Worm (Caenorhabditis elegans) whole organism, late embryonic: ENCODE measurements around the gene R144.11.

Experiments
- K09A11.1 ChIP-seq: sonication (generic microtip); optimal IDR thresholded peaks from 2 replicates; lab custom pipeline; 2017; ENCODE audit warnings: antibody characterized with exemption, mild to moderate bottlenecking, missing genetic modification characterization, missing compliant biosample characterization; ENCODE audit not compliant: insufficient read depth
- ahr-1 ChIP-seq: sonication (generic microtip); optimal IDR thresholded peaks from 2 replicates; lab custom pipeline; 2016; ENCODE audit warnings: missing genetic modification characterization, missing compliant biosample characterization
- ama-1 ChIP-seq: fragments of 150-350 bp; optimal IDR thresholded peaks from 2 replicates; lab custom pipeline; 2014
- ceh-14 ChIP-seq: sonication (generic microtip); optimal IDR thresholded peaks from 2 replicates; lab custom pipeline; 2016; ENCODE audit warnings: missing genotype, missing genetic modification characterization, missing compliant biosample characterization
- ceh-2 ChIP-seq: sonication (generic microtip); optimal IDR thresholded peaks from 2 replicates; lab custom pipeline; 2016; ENCODE audit warnings: missing genotype, missing genetic modification characterization, missing compliant biosample characterization
- ceh-24 ChIP-seq: sonication (generic microtip); optimal IDR thresholded peaks from 2 replicates; lab custom pipeline; 2016; ENCODE audit warnings: mild to moderate bottlenecking, missing genetic modification characterization, missing compliant biosample characterization
- ceh-30 ChIP-seq: fragments of 150-350 bp; optimal IDR thresholded peaks from 2 replicates; lab custom pipeline; 2014; ENCODE audit warnings: missing biosample characterization, missing genetic modification characterization
- ceh-9 ChIP-seq: sonication (generic microtip); optimal IDR thresholded peaks from 2 replicates; lab custom pipeline; 2016; ENCODE audit warnings: mild to moderate bottlenecking, missing genetic modification characterization, inconsistent platforms, missing compliant biosample characterization
- che-1 ChIP-seq: sonication (generic microtip); optimal IDR thresholded peaks from 2 replicates; lab custom pipeline; 2016; ENCODE audit warnings: mild to moderate bottlenecking, missing genetic modification characterization, missing compliant biosample characterization
- dmd-4 ChIP-seq: sonication (generic microtip); optimal IDR thresholded peaks from 2 replicates; lab custom pipeline; 2016; ENCODE audit warnings: borderline replicate concordance, missing genetic modification characterization, missing compliant biosample characterization
- dve-1 ChIP-seq: sonication (generic microtip); optimal IDR thresholded peaks from 2 replicates; lab custom pipeline; 2017; ENCODE audit warnings: antibody characterized with exemption, mild to moderate bottlenecking, missing genetic modification characterization, missing compliant biosample characterization
- elt-2 ChIP-seq: sonication (generic microtip); optimal IDR thresholded peaks from 2 replicates; lab custom pipeline; 2016; ENCODE audit warnings: missing genetic modification reagents, missing genetic modification characterization, missing compliant biosample characterization
- ets-4 ChIP-seq: sonication (generic microtip); optimal IDR thresholded peaks from 2 replicates; lab custom pipeline; 2016; ENCODE audit warnings: missing genetic modification characterization, missing compliant biosample characterization
- fkh-10 ChIP-seq: fragments of 150-350 bp; optimal IDR thresholded peaks from 2 replicates; lab custom pipeline; 2014; ENCODE audit warnings: missing biosample characterization, missing genetic modification reagents, missing genetic modification characterization
- hlh-15 ChIP-seq: sonication (generic microtip); optimal IDR thresholded peaks from 2 replicates; lab custom pipeline; 2016; ENCODE audit warnings: missing genetic modification characterization, missing compliant biosample characterization
- lin-11 ChIP-seq: fragments of 200-800 bp; sonication (Bioruptor generic); optimal IDR thresholded peaks from 2 replicates; lab custom pipeline; 2018; ENCODE audit warnings: mild to moderate bottlenecking, missing genetic modification characterization, missing compliant biosample characterization
- madf-2 ChIP-seq: sonication (generic microtip); optimal IDR thresholded peaks from 2 replicates; lab custom pipeline; 2017; ENCODE audit warnings: missing genetic modification characterization, missing compliant biosample characterization
- odd-2 ChIP-seq: sonication (generic microtip); optimal IDR thresholded peaks from 2 replicates; lab custom pipeline; 2017; ENCODE audit warnings: antibody characterized with exemption, mild to moderate bottlenecking, missing genetic modification characterization, missing compliant biosample characterization
- pat-9 ChIP-seq: fragments of 200-800 bp; sonication (Bioruptor generic); optimal IDR thresholded peaks from 2 replicates; lab custom pipeline; 2018; ENCODE audit warnings: mild to moderate bottlenecking, missing genetic modification characterization, moderate library complexity, missing compliant biosample characterization
- pha-2 ChIP-seq: sonication (generic microtip); optimal IDR thresholded peaks from 2 replicates; lab custom pipeline; 2017; ENCODE audit warnings: mild to moderate bottlenecking, missing genetic modification characterization, missing compliant biosample characterization
- pha-4 ChIP-seq: fragments of 150-350 bp; optimal IDR thresholded peaks from 2 replicates; lab custom pipeline; 2018; ENCODE audit warnings: missing biosample characterization, missing genetic modification reagents, missing genetic modification characterization
- pqm-1 ChIP-seq: sonication (generic microtip); optimal IDR thresholded peaks from 2 replicates; lab custom pipeline; 2016; ENCODE audit warnings: missing genetic modification characterization, missing compliant biosample characterization
- tbx-2 ChIP-seq: sonication (generic microtip); optimal IDR thresholded peaks from 2 replicates; lab custom pipeline; 2016; ENCODE audit warnings: missing genetic modification characterization, missing compliant biosample characterization
- unc-3 ChIP-seq, 2 experiments: fragments of 200-800 bp in 1 of 2; sonication (Bioruptor generic) in 1 of 2; sonication (generic microtip) in 1 of 2; conservative IDR thresholded peaks in 1 of 2; optimal IDR thresholded peaks in 1 of 2; 2 replicates each; pipeline versions ENCODE4 v1.3.6 to Lab custom; 2016 to 2022; ENCODE audit warnings: missing compliant biosample characterization in 2 of 2, missing genetic modification characterization in 2 of 2, missing genetic modification reagents in 1 of 2
- zip-5 ChIP-seq: sonication (generic microtip); optimal IDR thresholded peaks from 2 replicates; lab custom pipeline; 2016; ENCODE audit warnings: missing genetic modification characterization, missing compliant biosample characterization

The R144.11 gene

ce11 chrIII:4961281-4961680, 47.3 kb downstream of the R144.11 start:
- TF ChIP-seq lin-11 (tag; lab: Kevin White, UChicago) (no peak), fkh-10 (no peak), unc-3 (GFP tag; conservative IDR thresholded peaks at IDR 0.05; lab: Robert Waterston, UW) (no peak), unc-3 (tag; optimal IDR thresholded peaks at IDR 0.05; lab: Kevin White, UChicago) (no peak), elt-2 (tag; lab: Kevin White, UChicago) (no peak), ceh-24 (tag; lab: Kevin White, UChicago) (no peak), pha-4 (tag; lab: Kevin White, UChicago) (no peak), pqm-1 (tag; lab: Kevin White, UChicago) (no peak), pha-2 (tag; lab: Kevin White, UChicago) (no peak), pat-9 (tag; lab: Kevin White, UChicago) (no peak), ceh-14 (tag; lab: Kevin White, UChicago) (no peak), zip-5 (tag; lab: Kevin White, UChicago) (no peak), ets-4 (tag; lab: Kevin White, UChicago) (no peak), che-1 (no peak)

ce11 chrIII:4960204-4960603, 48.4 kb downstream of the R144.11 start, which contains the start of gene C27F2.4:
Gene C27F2.4, minus strand, starts transcription at chrIII:4960304.
- TF ChIP-seq zip-5 (tag; lab: Kevin White, UChicago) (no peak), K09A11.1 (no peak), tbx-2 (no peak), ceh-2 (tag; lab: Kevin White, UChicago) (no peak), dmd-4 (tag; lab: Kevin White, UChicago) (no peak), elt-2 (tag; lab: Kevin White, UChicago) (no peak), ama-1 (lab: Kevin White, UChicago) (no peak), odd-2 (no peak), che-1 (no peak), ahr-1 (tag; lab: Kevin White, UChicago) (no peak), ceh-24 (tag; lab: Kevin White, UChicago) (no peak), ceh-30 (no peak), dve-1 (tag; lab: Kevin White, UChicago) (no peak), madf-2 (tag; lab: Kevin White, UChicago) (no peak), ceh-9 (tag; lab: Kevin White, UChicago) (no peak), pha-2 (tag; lab: Kevin White, UChicago) (no peak), hlh-15 (tag; lab: Kevin White, UChicago) (no peak)
